Worm (Caenorhabditis elegans) whole organism, mixed stage, embryonic: ENCODE measurements around the gene pek-1.

ENCODE experiments used
- blmp-1 ChIP-seq: fragments of 150-350 bp; optimal IDR thresholded peaks from 2 replicates; lab custom pipeline; 2014; ENCODE audit warnings: missing biosample characterization, missing genetic modification characterization
- ceh-83 ChIP-seq: fragments of 200-800 bp; sonication (Bioruptor generic); optimal IDR thresholded peaks from 2 replicates; lab custom pipeline; 2018; ENCODE audit warnings: mild to moderate bottlenecking, missing genetic modification characterization, missing compliant biosample characterization
- ces-1 ChIP-seq: fragments of 150-350 bp; optimal IDR thresholded peaks from 2 replicates; lab custom pipeline; 2014; ENCODE audit warnings: missing biosample characterization, missing genetic modification reagents, missing genetic modification characterization
- cnd-1 ChIP-seq: fragments of 200-800 bp; sonication (Bioruptor generic); optimal IDR thresholded peaks from 2 replicates; lab custom pipeline; 2018; ENCODE audit warnings: mild to moderate bottlenecking, missing genetic modification characterization, missing compliant biosample characterization
- nhr-2 ChIP-seq: fragments of 150-350 bp; optimal IDR thresholded peaks from 2 replicates; lab custom pipeline; 2014; ENCODE audit warnings: missing biosample characterization, missing genetic modification characterization
- nhr-237 ChIP-seq: fragments of 150-350 bp; optimal IDR thresholded peaks from 2 replicates; lab custom pipeline; 2014; ENCODE audit warnings: missing biosample characterization, missing genetic modification characterization
- pha-4 ChIP-seq: fragments of 150-350 bp; optimal IDR thresholded peaks from 2 replicates; lab custom pipeline; 2018; ENCODE audit warnings: missing biosample characterization, missing genetic modification reagents, missing genetic modification characterization
- snpc-4 ChIP-seq: fragments of 150-350 bp; optimal IDR thresholded peaks from 2 replicates; lab custom pipeline; 2014; ENCODE audit warnings: missing biosample characterization, missing genetic modification characterization
- unc-39 ChIP-seq: fragments of 150-350 bp; optimal IDR thresholded peaks from 2 replicates; lab custom pipeline; 2014; ENCODE audit warnings: missing biosample characterization, missing genetic modification characterization
- unc-62 ChIP-seq: fragments of 150-350 bp; optimal IDR thresholded peaks from 2 replicates; lab custom pipeline; 2014; ENCODE audit warnings: missing biosample characterization, missing genetic modification reagents, missing genetic modification characterization
- ztf-11 ChIP-seq: fragments of 150-350 bp; optimal IDR thresholded peaks from 2 replicates; lab custom pipeline; 2014; ENCODE audit warnings: missing biosample characterization, missing genetic modification characterization

- TF ChIP-seq snpc-4 (tag; lab: Kevin White, UChicago), result no peak
- TF ChIP-seq ceh-83 (GFP tag; lab: Kevin White, UChicago), result no peak
- no peak for TF ChIP-seq ztf-11 (tag; lab: Kevin White, UChicago)
- TF ChIP-seq pha-4 (tag; lab: Kevin White, UChicago), result no peak
- TF ChIP-seq nhr-237 (tag; lab: Kevin White, UChicago), result no peak
- no peak for TF ChIP-seq blmp-1 (tag; lab: Kevin White, UChicago)
- no peak for TF ChIP-seq nhr-2
- TF ChIP-seq ces-1, result no peak
- no peak for TF ChIP-seq unc-39
- TF ChIP-seq unc-62 (GFP tag; lab: Kevin White, UChicago), result no peak
- TF ChIP-seq cnd-1 (tag; lab: Kevin White, UChicago), result no peak
Observed at ce11 chrX:11411675-11412074, 3.0 kb downstream of the pek-1 start.
